Fruit fly (Drosophila melanogaster): ENCODE results near the gene side-VII.

side-VII gene

dm6 chr3R:9747875-9747899, 7.9 kb upstream of the side-VII start, which contains the start of gene PpD3:
PpD3 (plus strand) TSS chr3R:9747875.
- TF ChIP-seq D1 (tag; optimal IDR thresholded peaks at IDR 0.05), result no peak
- TF ChIP-seq rn (GFP tag; IDR thresholded peaks at IDR 0.05), result no peak

dm6 chr3R:9747272-9747874, 7.6 kb upstream of the side-VII start, which contains the start of gene CG12948:
CG12948 (minus strand) TSS chr3R:9747744.
- TF ChIP-seq CG15710 (tag; optimal IDR thresholded peaks at IDR 0.05) (peak; percentile 53), CG12605 (GFP tag; IDR thresholded peaks at IDR 0.05) (no peak), CG34367 (tag; optimal IDR thresholded peaks at IDR 0.05) (no peak), fd96Ca (GFP tag; IDR thresholded peaks at IDR 0.05) (peak; percentile 7; the same call in 1 of the 3 replicates), Snoo (tag; optimal IDR thresholded peaks at IDR 0.05) (peak; percentile 55), Ets98B (GFP tag; IDR thresholded peaks at IDR 0.05) (peak; percentile 35; the same call in 1 of the 2 replicates), gl (tag; optimal IDR thresholded peaks at IDR 0.05) (peak; percentile 29), CG17806 (tag; optimal IDR thresholded peaks at IDR 0.05) (peak; percentile 23), CG32121 (GFP tag; IDR thresholded peaks at IDR 0.05) (peak; percentile 24; the same call in 1 of the 2 replicates), CG9948 (tag; optimal IDR thresholded peaks at IDR 0.05) (peak; percentile 24), D1 (tag; optimal IDR thresholded peaks at IDR 0.05) (no peak), EcR (GFP tag; optimal IDR thresholded peaks at IDR 0.05) (peak; percentile 51), CG4496 (GFP tag; IDR thresholded peaks at IDR 0.05) (peak; percentile 47; the same call in 1 of the 3 replicates), CG8301 (tag; optimal IDR thresholded peaks at IDR 0.05) (no peak)

- no peak for TF ChIP-seq CG34367 (tag; optimal IDR thresholded peaks at IDR 0.05)
- no peak for TF ChIP-seq CG8159 (tag; optimal IDR thresholded peaks at IDR 0.05)
- TF ChIP-seq EcR (GFP tag; optimal IDR thresholded peaks at IDR 0.05), result peak; percentile 9
- no peak for TF ChIP-seq CG10348 (GFP tag; IDR thresholded peaks at IDR 0.05)
These were observed 6.5 kb upstream of the side-VII start, which contains the start of gene CG34409 for dm6 chr3R:9746267-9746666. CG34409 (minus strand) TSS chr3R:9746367.

dm6 chr3R:9745442-9745841, 5.7 kb upstream of the side-VII start:
- no peak for TF ChIP-seq fd96Ca (GFP tag; IDR thresholded peaks at IDR 0.05)
- TF ChIP-seq CG14655 (GFP tag; optimal IDR thresholded peaks at IDR 0.05), result no peak
- TF ChIP-seq CG32121 (GFP tag; IDR thresholded peaks at IDR 0.05), result no peak
- TF ChIP-seq rn (GFP tag; IDR thresholded peaks at IDR 0.05), result no peak
- TF ChIP-seq EcR (GFP tag; optimal IDR thresholded peaks at IDR 0.05), result peak; percentile 76
- no peak for TF ChIP-seq CG8301 (tag; optimal IDR thresholded peaks at IDR 0.05)
- no peak for TF ChIP-seq CG34367 (tag; optimal IDR thresholded peaks at IDR 0.05)
- TF ChIP-seq CG17806 (tag; optimal IDR thresholded peaks at IDR 0.05), result no peak

dm6 chr3R:9743995-9744394, 4.2 kb upstream of the side-VII start:
- TF ChIP-seq EcR (GFP tag; optimal IDR thresholded peaks at IDR 0.05) (no peak), rn (GFP tag; IDR thresholded peaks at IDR 0.05) (no peak), CG13204 (GFP tag; optimal IDR thresholded peaks at IDR 0.05) (no peak), Pif1B (GFP tag; optimal IDR thresholded peaks at IDR 0.05) (no peak), fd96Ca (GFP tag; IDR thresholded peaks at IDR 0.05) (no peak), CG17806 (tag; optimal IDR thresholded peaks at IDR 0.05) (no peak), CG32121 (GFP tag; IDR thresholded peaks at IDR 0.05) (no peak), CG34367 (tag; optimal IDR thresholded peaks at IDR 0.05) (no peak), CG15710 (tag; optimal IDR thresholded peaks at IDR 0.05) (no peak)

dm6 chr3R:9743217-9743616, 3.4 kb upstream of the side-VII start, which contains the start of gene CG31415:
CG31415 (plus strand) TSS chr3R:9743517.
- TF ChIP-seq CG4496 (GFP tag; IDR thresholded peaks at IDR 0.05), result no peak
- TF ChIP-seq D1 (tag; optimal IDR thresholded peaks at IDR 0.05), result no peak
- TF ChIP-seq Pif1A (GFP tag; optimal IDR thresholded peaks at IDR 0.05), result no peak
- no peak for TF ChIP-seq fd96Ca (GFP tag; IDR thresholded peaks at IDR 0.05)
- TF ChIP-seq CG10348 (GFP tag; IDR thresholded peaks at IDR 0.05), result no peak
- TF ChIP-seq EcR (GFP tag; optimal IDR thresholded peaks at IDR 0.05), result no peak

- no peak for TF ChIP-seq rn (GFP tag; IDR thresholded peaks at IDR 0.05)
- TF ChIP-seq D1 (tag; optimal IDR thresholded peaks at IDR 0.05), result no peak
- TF ChIP-seq CG8159 (tag; optimal IDR thresholded peaks at IDR 0.05), result no peak
- TF ChIP-seq fd96Ca (GFP tag; IDR thresholded peaks at IDR 0.05), result no peak
- no peak for TF ChIP-seq CG9948 (tag; optimal IDR thresholded peaks at IDR 0.05)
- no peak for TF ChIP-seq EcR (GFP tag; optimal IDR thresholded peaks at IDR 0.05)
- no peak for TF ChIP-seq Snoo (tag; optimal IDR thresholded peaks at IDR 0.05)
These were observed 934 bp upstream of the side-VII start, which contains the start of gene Pnn for dm6 chr3R:9740713-9741112. Pnn (plus strand) TSS chr3R:9740899.

dm6 chr3R:9735151-9735550, 4.6 kb downstream of the side-VII start:
- TF ChIP-seq CG15710 (tag; optimal IDR thresholded peaks at IDR 0.05) (no peak), CG8159 (tag; optimal IDR thresholded peaks at IDR 0.05) (no peak), EcR (GFP tag; optimal IDR thresholded peaks at IDR 0.05) (no peak), CG9948 (tag; optimal IDR thresholded peaks at IDR 0.05) (no peak), CG14655 (GFP tag; optimal IDR thresholded peaks at IDR 0.05) (no peak), Ets98B (GFP tag; IDR thresholded peaks at IDR 0.05) (no peak), CG4496 (GFP tag; IDR thresholded peaks at IDR 0.05) (no peak), CG34367 (tag; optimal IDR thresholded peaks at IDR 0.05) (no peak), CG13204 (GFP tag; optimal IDR thresholded peaks at IDR 0.05) (no peak), fd96Ca (GFP tag; IDR thresholded peaks at IDR 0.05) (no peak), CG17806 (tag; optimal IDR thresholded peaks at IDR 0.05) (no peak), gl (tag; optimal IDR thresholded peaks at IDR 0.05) (no peak)

All from whole organism, pupa.